Fruit fly (Drosophila melanogaster) whole organism, prepupa: Measurements from ENCODE around the gene CG11322.
A peak's percentile ranks its signal among the peaks of the same experiment; 100 is the strongest.

Source experiments
- Blimp-1 ChIP-seq: fragments of 200-800 bp; sonication (Bioruptor generic); optimal IDR thresholded peaks from 3 replicates; lab custom pipeline; 2017; ENCODE audit warnings: missing biosample characterization, missing genetic modification characterization, mild to moderate bottlenecking, moderate library complexity, missing genetic modification reagents
- CG10631 ChIP-seq: fragments of 200-800 bp; sonication (Bioruptor generic); optimal IDR thresholded peaks from 2 replicates; lab custom pipeline; 2016; ENCODE audit warnings: missing biosample characterization, missing genetic modification characterization
- CG10669 ChIP-seq: fragments of 200-800 bp; sonication (Bioruptor generic); optimal IDR thresholded peaks from 3 replicates; lab custom pipeline; 2018; ENCODE audit warnings: missing biosample characterization, mild to moderate bottlenecking, missing genetic modification characterization, moderate library complexity
- CG11294 ChIP-seq: fragments of 200-800 bp; sonication (Bioruptor generic); IDR thresholded peaks from 2 replicates; pipeline ENCODE4 v1.3.6; 2022; ENCODE audit warnings: missing biosample characterization, missing genetic modification characterization
- CG11762 ChIP-seq: fragments of 200-800 bp; sonication (Bioruptor generic); optimal IDR thresholded peaks from 3 replicates; lab custom pipeline; 2016; ENCODE audit warnings: missing biosample characterization, missing genetic modification characterization; ENCODE audit not compliant: insufficient read depth
- CG15336 ChIP-seq: fragments of 200-800 bp; sonication (Bioruptor generic); IDR thresholded peaks from 2 replicates; pipeline ENCODE4 v1.3.6; 2022; ENCODE audit warnings: missing biosample characterization, missing genetic modification characterization
- CG1621 ChIP-seq: fragments of 200-800 bp; sonication (Bioruptor generic); optimal IDR thresholded peaks from 3 replicates; lab custom pipeline; 2018; ENCODE audit warnings: missing biosample characterization, mild to moderate bottlenecking, missing genetic modification characterization
- CG3032 ChIP-seq: fragments of 200-800 bp; optimal IDR thresholded peaks from 2 replicates; lab custom pipeline; 2019; ENCODE audit warnings: missing biosample characterization, mild to moderate bottlenecking, missing genetic modification characterization, moderate library complexity
- CG32006 ChIP-seq: fragments of 200-800 bp; sonication (Bioruptor generic); optimal IDR thresholded peaks from 3 replicates; lab custom pipeline; 2017; ENCODE audit warnings: missing biosample characterization, mild to moderate bottlenecking, missing genetic modification characterization
- CG6163 ChIP-seq: fragments of 200-800 bp; sonication (Bioruptor generic); IDR thresholded peaks from 3 replicates; pipeline ENCODE4 v1.3.6; 2022; ENCODE audit warnings: missing biosample characterization, missing genetic modification characterization
- CG6808 ChIP-seq: fragments of 200-800 bp; sonication (Bioruptor generic); optimal IDR thresholded peaks from 3 replicates; lab custom pipeline; 2017; ENCODE audit warnings: missing biosample characterization, missing genetic modification characterization, mild to moderate bottlenecking, moderate library complexity, missing genetic modification reagents
- CG6854 ChIP-seq: fragments of 200-800 bp; sonication (Bioruptor generic); optimal IDR thresholded peaks from 2 replicates; lab custom pipeline; 2017; ENCODE audit warnings: missing biosample characterization, mild to moderate bottlenecking, missing genetic modification characterization
- CG7368 ChIP-seq: fragments of 200-800 bp; sonication (Bioruptor generic); optimal IDR thresholded peaks from 3 replicates; lab custom pipeline; 2016; ENCODE audit warnings: missing biosample characterization, missing genetic modification characterization
- CG8119 ChIP-seq: fragments of 200-800 bp; sonication (Bioruptor generic); IDR thresholded peaks from 3 replicates; pipeline ENCODE4 v1.3.6; 2022; ENCODE audit warnings: missing biosample characterization, missing genetic modification characterization
- CG8319 ChIP-seq: fragments of 200-800 bp; sonication (Bioruptor generic); optimal IDR thresholded peaks from 3 replicates; lab custom pipeline; 2016; ENCODE audit warnings: missing biosample characterization, missing genetic modification characterization
- CG8632 ChIP-seq: fragments of 200-800 bp; sonication (Bioruptor generic); optimal IDR thresholded peaks from 3 replicates; lab custom pipeline; 2016; ENCODE audit warnings: missing biosample characterization, missing genetic modification characterization
- CG9139 ChIP-seq: fragments of 200-800 bp; sonication (Bioruptor generic); optimal IDR thresholded peaks from 3 replicates; lab custom pipeline; 2017; ENCODE audit warnings: missing biosample characterization, mild to moderate bottlenecking, missing genetic modification characterization
- Eip75B ChIP-seq: fragments of 200-800 bp; sonication (Bioruptor generic); optimal IDR thresholded peaks from 3 replicates; lab custom pipeline; 2016; ENCODE audit warnings: missing biosample characterization, missing genetic modification characterization
- Eip78C ChIP-seq: fragments of 200-800 bp; sonication (Bioruptor generic); peaks from one replicate; lab custom pipeline; 2016; ENCODE audit warnings: missing biosample characterization, missing genetic modification characterization
- Eip93F ChIP-seq: fragments of 200-800 bp; sonication (Bioruptor generic); optimal IDR thresholded peaks from 2 replicates; lab custom pipeline; 2016; ENCODE audit warnings: missing biosample characterization, mild to moderate bottlenecking, missing genetic modification characterization
- Ets21C ChIP-seq: fragments of 200-800 bp; sonication (Bioruptor generic); optimal IDR thresholded peaks from 3 replicates; lab custom pipeline; 2016; ENCODE audit warnings: missing biosample characterization, missing genetic modification characterization
- Ets96B ChIP-seq: fragments of 200-800 bp; optimal IDR thresholded peaks from 2 replicates; lab custom pipeline; 2019; ENCODE audit warnings: missing biosample characterization, mild to moderate bottlenecking, missing genetic modification characterization, moderate library complexity
- Hr39 ChIP-seq: fragments of 200-800 bp; sonication (Bioruptor generic); optimal IDR thresholded peaks from 2 replicates; lab custom pipeline; 2016; ENCODE audit warnings: missing biosample characterization, missing genetic modification characterization
- Hr4 ChIP-seq: fragments of 200-800 bp; sonication (Bioruptor generic); optimal IDR thresholded peaks from 3 replicates; lab custom pipeline; 2016; ENCODE audit warnings: missing biosample characterization, missing genetic modification characterization
- OdsH ChIP-seq: fragments of 200-800 bp; sonication (Bioruptor generic); optimal IDR thresholded peaks from 3 replicates; lab custom pipeline; 2016; ENCODE audit warnings: missing biosample characterization, missing genetic modification characterization
- Sox14 ChIP-seq: fragments of 200-800 bp; sonication (Bioruptor generic); optimal IDR thresholded peaks from 3 replicates; lab custom pipeline; 2016; ENCODE audit warnings: missing biosample characterization, missing genetic modification characterization
- Sox15 ChIP-seq: fragments of 200-800 bp; sonication (Bioruptor generic); optimal IDR thresholded peaks from 3 replicates; lab custom pipeline; 2016; ENCODE audit warnings: missing biosample characterization, missing genetic modification characterization
- achi ChIP-seq: fragments of 200-800 bp; sonication (Bioruptor generic); optimal IDR thresholded peaks from 3 replicates; lab custom pipeline; 2016; ENCODE audit warnings: missing biosample characterization, missing genetic modification characterization
- acj6 ChIP-seq: fragments of 200-800 bp; sonication (Bioruptor generic); optimal IDR thresholded peaks from 3 replicates; lab custom pipeline; 2016; ENCODE audit warnings: missing biosample characterization, missing genetic modification characterization
- cyc ChIP-seq: fragments of 200-800 bp; sonication (Bioruptor generic); optimal IDR thresholded peaks from 3 replicates; lab custom pipeline; 2016; ENCODE audit warnings: missing biosample characterization, missing genetic modification characterization
- dac ChIP-seq: fragments of 200-800 bp; sonication (Bioruptor generic); optimal IDR thresholded peaks from 2 replicates; lab custom pipeline; 2017; ENCODE audit warnings: missing biosample characterization, mild to moderate bottlenecking, missing genetic modification characterization
- eg ChIP-seq: fragments of 200-800 bp; sonication (Bioruptor generic); IDR thresholded peaks from 3 replicates; pipeline ENCODE4 v1.3.6; 2022; ENCODE audit warnings: missing biosample characterization, missing genetic modification characterization
- fd85E ChIP-seq: fragments of 200-800 bp; sonication (Bioruptor generic); optimal IDR thresholded peaks from 3 replicates; lab custom pipeline; 2016; ENCODE audit warnings: missing biosample characterization, missing genetic modification characterization
- fkh ChIP-seq: fragments of 200-800 bp; sonication (Bioruptor generic); optimal IDR thresholded peaks from 3 replicates; lab custom pipeline; 2017; ENCODE audit warnings: missing biosample characterization, mild to moderate bottlenecking, missing genetic modification characterization, moderate library complexity
- lz ChIP-seq: fragments of 200-800 bp; sonication (Bioruptor generic); optimal IDR thresholded peaks from 3 replicates; lab custom pipeline; 2016; ENCODE audit warnings: missing biosample characterization, missing genetic modification characterization
- net ChIP-seq: fragments of 200-800 bp; sonication (Bioruptor generic); optimal IDR thresholded peaks from 3 replicates; lab custom pipeline; 2016; ENCODE audit warnings: missing biosample characterization, missing genetic modification characterization
- salr ChIP-seq, 2 experiments: fragments of 200-800 bp; sonication (Bioruptor generic); optimal IDR thresholded peaks; 3 replicates each; lab custom pipeline; 2016 to 2018; ENCODE audit warnings: missing biosample characterization in 2 of 2, missing genetic modification characterization in 2 of 2, mild to moderate bottlenecking in 1 of 2
- spab ChIP-seq: fragments of 200-800 bp; sonication (Bioruptor generic); optimal IDR thresholded peaks from 2 replicates; lab custom pipeline; 2017; ENCODE audit warnings: missing biosample characterization, mild to moderate bottlenecking, missing genetic modification characterization, missing genetic modification reagents
- topi ChIP-seq: fragments of 200-800 bp; sonication (Bioruptor generic); optimal IDR thresholded peaks from 3 replicates; lab custom pipeline; 2016; ENCODE audit warnings: missing biosample characterization, missing genetic modification characterization
- vri ChIP-seq: fragments of 200-800 bp; sonication (Bioruptor generic); optimal IDR thresholded peaks from 3 replicates; lab custom pipeline; 2016; ENCODE audit warnings: missing biosample characterization, mild to moderate bottlenecking, missing genetic modification characterization

The CG11322 gene

DNA sequence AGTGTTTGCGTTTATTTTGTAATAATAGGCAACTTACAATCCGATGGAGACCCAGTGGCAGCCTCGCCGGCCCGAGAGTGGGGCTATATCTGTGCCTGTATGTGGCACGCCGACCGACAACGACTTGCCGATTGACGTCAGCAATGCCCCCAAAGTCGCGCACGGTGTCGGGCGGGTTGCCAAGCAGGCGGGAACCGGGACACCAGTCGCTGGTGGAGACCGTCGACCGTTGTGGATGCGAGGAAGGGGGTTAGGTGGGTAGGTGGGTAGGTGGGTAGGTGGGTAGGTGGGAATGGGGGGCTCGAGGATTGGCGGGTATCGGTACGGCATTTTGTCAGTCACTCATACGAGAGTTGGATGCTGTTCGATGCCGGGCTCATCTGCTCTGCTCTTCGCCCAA is 8.4 kb downstream of the CG11322 start:
- TF ChIP-seq CG9139 (GFP tag; lab: Kevin White, UChicago) (no peak), CG6854 (GFP tag; lab: Kevin White, UChicago) (no peak), CG6163 (GFP tag; lab: Robert Waterston, UW) (no peak), Eip93F (no peak), Eip75B (GFP tag; lab: Kevin White, UChicago) (no peak), Blimp-1 (GFP tag; lab: Kevin White, UChicago) (no peak), CG8319 (no peak), vri (GFP tag; lab: Kevin White, UChicago) (no peak)

dm6 chr2L:6747814-6748213 is 11.6 kb downstream of the CG11322 start, which contains the start of gene CG44271:
Gene CG44271 (minus strand): TSS chr2L:6747914.
- TF ChIP-seq CG6808: no peak
- no peak for TF ChIP-seq Sox14 (GFP tag; lab: Kevin White, UChicago)
- TF ChIP-seq CG8119 (GFP tag; lab: Robert Waterston, UW): no peak
- no peak for TF ChIP-seq OdsH (GFP tag; lab: Kevin White, UChicago)
- TF ChIP-seq CG11762 (GFP tag; lab: Kevin White, UChicago): no peak
- no peak for TF ChIP-seq fkh (GFP tag; lab: Kevin White, UChicago)
- no peak for TF ChIP-seq dac (GFP tag; lab: Kevin White, UChicago)
- TF ChIP-seq CG3032 (tag; lab: Kevin White, UChicago): no peak
- TF ChIP-seq fd85E (GFP tag; lab: Kevin White, UChicago): no peak
- TF ChIP-seq Blimp-1 (GFP tag; lab: Kevin White, UChicago): no peak
- no peak for TF ChIP-seq Hr4 (GFP tag; lab: Kevin White, UChicago)

DNA sequence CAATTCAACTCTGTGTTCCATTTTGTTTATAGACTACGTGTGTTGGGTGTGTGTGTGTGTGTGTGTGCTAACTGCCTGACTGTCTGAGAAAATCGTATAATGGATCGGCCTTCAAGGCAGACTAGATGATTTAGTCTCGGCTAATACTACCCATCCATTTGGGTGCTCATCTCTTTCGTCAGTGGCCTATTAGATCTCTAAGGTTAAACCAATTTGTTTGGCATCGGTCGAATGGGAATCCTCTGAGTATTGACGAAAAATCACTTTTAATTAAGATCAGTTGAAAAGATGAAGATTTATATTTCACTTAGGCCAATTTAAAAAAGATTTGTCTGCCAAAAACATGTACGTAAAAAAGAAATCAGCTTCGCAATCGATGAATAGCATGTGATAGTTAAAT is 13.9 kb downstream of the CG11322 start, which contains the start of gene CG31910:
Gene CG31910 (minus strand): TSS at position 101 of the 400 bp plus-strand sequence.
- TF ChIP-seq CG8319 (no peak), CG6854 (GFP tag; lab: Kevin White, UChicago) (no peak), spab (GFP tag; lab: Kevin White, UChicago) (no peak), CG15336 (no peak), salr (GFP tag; optimal IDR thresholded peaks at IDR 0.05; lab: Kevin White, UChicago) (no peak), CG1621 (tag; lab: Kevin White, UChicago) (no peak), CG8632 (GFP tag; lab: Kevin White, UChicago) (no peak), Hr39 (GFP tag; lab: Kevin White, UChicago) (no peak), acj6 (GFP tag; lab: Kevin White, UChicago) (no peak)

DNA sequence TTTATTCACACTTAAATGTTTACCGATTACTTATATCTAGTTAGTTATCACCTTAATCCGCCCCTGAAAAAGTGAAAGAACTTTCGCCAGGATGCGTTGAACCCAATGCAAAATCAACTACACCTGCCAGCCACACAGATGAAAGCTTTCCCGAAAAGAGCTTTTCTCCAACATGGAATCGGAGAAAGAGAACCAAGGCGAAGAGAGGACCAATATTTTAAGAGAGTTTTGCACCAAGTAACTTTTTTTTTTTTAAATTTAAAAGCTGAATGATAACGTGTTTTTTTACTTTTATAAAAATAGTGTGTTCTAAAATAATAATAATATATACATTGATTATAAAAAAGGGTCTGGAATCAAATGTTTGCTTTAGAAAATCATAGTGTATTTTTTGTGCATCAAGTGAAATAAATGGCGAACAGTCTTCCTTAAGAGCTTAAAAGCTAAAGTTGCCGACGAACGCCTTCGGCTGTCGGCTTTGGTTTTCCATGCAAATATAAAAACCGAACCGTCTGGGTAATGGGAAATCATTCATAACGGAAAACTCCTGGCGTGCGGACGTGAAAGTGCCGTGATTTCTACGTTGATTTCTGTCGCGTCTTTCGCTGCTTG is 17.3 kb downstream of the CG11322 start, which contains the start of gene meng:
Gene meng (plus strand): TSS at position 523 of the 612 bp plus-strand sequence.
- TF ChIP-seq CG8632 (GFP tag; lab: Kevin White, UChicago): no peak
- no peak for TF ChIP-seq CG7368 (GFP tag; lab: Kevin White, UChicago)
- TF ChIP-seq eg (GFP tag; lab: Robert Waterston, UW): 0 out of 3 replicates have a peak, but pooled peaks have one; percentile 1
- peak; percentile 17 for TF ChIP-seq Eip78C (GFP tag; lab: Kevin White, UChicago)

dm6 chr2L:6740088-6740487 is 19.3 kb downstream of the CG11322 start, which contains the start of gene TTLL3A:
Gene TTLL3A (minus strand): TSS chr2L:6740188.
- TF ChIP-seq cyc (GFP tag; lab: Kevin White, UChicago) (no peak), CG32006 (GFP tag; lab: Kevin White, UChicago) (no peak), achi (no peak), CG10631 (GFP tag; lab: Kevin White, UChicago) (no peak), acj6 (GFP tag; lab: Kevin White, UChicago) (no peak), Hr4 (GFP tag; lab: Kevin White, UChicago) (no peak), Sox15 (GFP tag; lab: Kevin White, UChicago) (no peak), OdsH (GFP tag; lab: Kevin White, UChicago) (no peak), CG11294 (GFP tag; lab: Robert Waterston, UW) (no peak), net (no peak), topi (no peak), Eip78C (GFP tag; lab: Kevin White, UChicago) (no peak), Ets96B (no peak), Sox14 (GFP tag; lab: Kevin White, UChicago) (no peak), CG3032 (tag; lab: Kevin White, UChicago) (no peak), CG15336 (no peak), lz (GFP tag; lab: Kevin White, UChicago) (no peak), CG10669 (no peak), Ets21C (GFP tag; lab: Kevin White, UChicago) (no peak), CG6163 (GFP tag; lab: Robert Waterston, UW) (no peak)
